Worm (Caenorhabditis elegans): Measurements from ENCODE around the gene bath-26.

The bath-26 gene

DNA sequence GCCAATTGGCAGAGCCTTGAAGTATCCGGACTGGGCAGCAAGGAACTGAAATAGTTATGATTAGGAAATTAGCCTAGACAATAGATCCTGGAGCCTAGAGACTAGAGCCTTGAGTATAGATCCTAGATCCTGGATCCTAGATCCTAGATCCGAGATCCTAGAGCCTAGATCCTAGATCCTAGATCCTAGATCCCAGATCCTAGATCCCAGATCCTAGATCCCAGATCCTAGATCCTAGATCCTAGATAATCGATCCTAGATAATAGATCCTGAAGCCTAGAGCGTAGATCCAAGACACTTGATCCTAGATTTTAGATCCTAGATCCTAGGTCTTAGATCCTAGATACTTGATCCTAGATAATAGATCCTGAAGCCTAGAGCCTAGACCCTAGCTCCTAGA, 4.4 kb upstream of the bath-26 start:
- TF ChIP-seq ztf-23 (GFP tag; IDR thresholded peaks at IDR 0.05) (no peak), klf-2 (GFP tag; conservative IDR thresholded peaks at IDR 0.05) (no peak), T22C8.4 (GFP tag; IDR thresholded peaks at IDR 0.05) (no peak), cog-1 (tag; optimal IDR thresholded peaks at IDR 0.05) (no peak), flt-1 (GFP tag; IDR thresholded peaks at IDR 0.05) (no peak), tab-1 (GFP tag; IDR thresholded peaks at IDR 0.05) (no peak), ztf-29 (GFP tag; IDR thresholded peaks at IDR 0.05) (no peak), med-1 (GFP tag; optimal IDR thresholded peaks at IDR 0.05; ENCODE audit: insufficient read depth) (no peak), ref-1 (GFP tag; conservative IDR thresholded peaks at IDR 0.05) (no peak)

DNA sequence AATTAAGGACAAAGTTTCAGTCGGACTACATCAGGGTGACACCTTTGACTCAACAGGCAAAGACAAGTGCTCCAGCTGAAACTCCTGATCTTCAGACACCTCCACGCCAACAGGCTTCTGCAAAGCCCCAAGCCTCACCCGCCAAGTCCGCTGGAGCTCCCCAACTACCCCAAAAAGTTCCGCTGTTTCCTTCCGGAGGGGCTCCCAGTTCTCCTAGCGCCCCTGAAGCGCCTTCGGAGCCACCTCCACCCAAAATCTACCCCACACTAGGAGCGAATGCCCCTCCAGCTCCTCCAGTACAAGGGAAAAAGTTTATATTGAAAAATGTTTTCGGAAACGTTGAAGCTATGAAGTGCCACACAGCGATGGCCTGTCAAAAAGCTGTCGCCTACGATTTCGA, 2.5 kb upstream of the bath-26 start:
- no peak for TF ChIP-seq med-1 (GFP tag; optimal IDR thresholded peaks at IDR 0.05; ENCODE audit: insufficient read depth)
- no peak for TF ChIP-seq flt-1 (GFP tag; IDR thresholded peaks at IDR 0.05)
- no peak for TF ChIP-seq cog-1 (tag; optimal IDR thresholded peaks at IDR 0.05)
- no peak for TF ChIP-seq klf-2 (GFP tag; conservative IDR thresholded peaks at IDR 0.05)

DNA sequence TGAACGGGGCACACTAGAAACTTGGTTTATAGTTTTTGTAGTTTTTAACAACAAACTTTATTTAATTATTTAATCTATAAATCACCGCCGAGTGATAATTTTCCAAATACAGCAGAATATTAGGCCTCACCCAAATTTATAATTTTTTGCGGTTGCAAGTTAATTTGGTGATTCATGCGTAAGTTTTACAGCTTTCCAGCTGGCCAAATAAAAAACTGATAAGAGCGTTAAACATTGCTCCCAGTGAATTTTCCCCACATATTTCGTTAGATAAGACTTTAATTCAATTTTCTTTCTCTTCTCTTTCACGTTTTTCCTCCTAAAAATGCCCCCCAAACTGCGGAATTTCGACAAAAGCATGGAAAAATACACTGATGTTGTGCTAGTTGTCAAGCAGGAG, 946 bp upstream of the bath-26 start, which contains the start of gene bath-47:
Gene bath-47, plus strand, starts transcription at position 305 of the 400 bp plus-strand sequence.
- no peak for TF ChIP-seq ztf-23 (GFP tag; IDR thresholded peaks at IDR 0.05)
- no peak for TF ChIP-seq T22C8.4 (GFP tag; IDR thresholded peaks at IDR 0.05)
- TF ChIP-seq tab-1 (GFP tag; IDR thresholded peaks at IDR 0.05): no peak
- no peak for TF ChIP-seq flt-1 (GFP tag; IDR thresholded peaks at IDR 0.05)
- no peak for TF ChIP-seq ref-1 (GFP tag; conservative IDR thresholded peaks at IDR 0.05)
- no peak for TF ChIP-seq klf-2 (GFP tag; conservative IDR thresholded peaks at IDR 0.05)
- no peak for TF ChIP-seq cog-1 (tag; optimal IDR thresholded peaks at IDR 0.05)
- no peak for TF ChIP-seq ztf-29 (GFP tag; IDR thresholded peaks at IDR 0.05)
- no peak for TF ChIP-seq med-1 (GFP tag; optimal IDR thresholded peaks at IDR 0.05; ENCODE audit: insufficient read depth)

DNA sequence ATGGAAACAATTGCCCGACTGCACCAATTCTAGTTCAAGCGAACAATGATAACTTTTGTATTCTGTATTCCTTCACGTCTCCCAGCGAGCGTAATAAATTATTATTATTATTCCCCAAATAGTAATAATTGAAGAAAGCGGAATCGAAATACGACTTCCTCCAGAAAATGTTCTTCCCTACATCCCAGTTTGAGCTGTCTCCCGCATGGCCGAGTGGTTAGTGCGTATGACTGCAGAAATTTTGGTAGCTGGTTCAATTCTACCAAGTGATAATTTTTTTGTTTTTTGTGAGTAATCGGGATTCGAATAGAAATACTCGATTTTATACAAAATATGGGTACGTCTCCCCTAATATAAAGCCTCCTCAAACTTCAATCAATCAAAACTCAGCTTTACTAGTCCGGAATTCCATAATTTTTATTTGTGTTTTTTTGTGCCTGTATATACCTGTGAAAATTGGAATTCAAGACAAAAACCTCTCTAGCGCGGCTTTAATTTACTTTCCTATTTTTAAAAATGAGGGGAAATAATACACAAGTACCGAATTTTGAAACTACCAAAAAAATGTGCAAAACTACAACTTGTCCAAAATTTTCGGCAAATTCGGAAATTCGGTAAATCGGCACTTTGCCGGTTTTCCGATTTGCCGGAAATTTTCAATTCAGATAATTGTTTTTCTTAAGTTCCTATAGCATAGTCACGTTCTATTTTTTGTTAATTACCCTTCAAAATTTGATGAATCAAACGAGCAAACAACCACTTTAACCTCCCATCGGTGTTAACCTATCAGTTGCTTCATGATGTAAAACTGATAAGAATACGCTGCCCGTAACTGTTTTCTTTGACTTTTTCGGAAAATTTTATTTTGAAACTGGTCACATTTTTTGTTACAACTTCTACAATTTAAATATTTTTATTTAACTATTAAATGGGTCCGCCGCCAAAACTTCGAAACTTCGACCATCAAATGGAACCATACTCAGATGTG, 3.2 kb downstream of the bath-26 start, which contains the start of gene bath-46:
Gene bath-46, plus strand, starts transcription at position 806 of the 988 bp plus-strand sequence.
- TF ChIP-seq klf-2 (GFP tag; conservative IDR thresholded peaks at IDR 0.05): no peak
- TF ChIP-seq ref-1 (GFP tag; conservative IDR thresholded peaks at IDR 0.05): no peak
- TF ChIP-seq med-1 (GFP tag; optimal IDR thresholded peaks at IDR 0.05; ENCODE audit: insufficient read depth): no peak
- no peak for TF ChIP-seq cog-1 (tag; optimal IDR thresholded peaks at IDR 0.05)
- TF ChIP-seq ztf-29 (GFP tag; IDR thresholded peaks at IDR 0.05): no peak
- no peak for TF ChIP-seq tab-1 (GFP tag; IDR thresholded peaks at IDR 0.05)
- no peak for TF ChIP-seq flt-1 (GFP tag; IDR thresholded peaks at IDR 0.05)

DNA sequence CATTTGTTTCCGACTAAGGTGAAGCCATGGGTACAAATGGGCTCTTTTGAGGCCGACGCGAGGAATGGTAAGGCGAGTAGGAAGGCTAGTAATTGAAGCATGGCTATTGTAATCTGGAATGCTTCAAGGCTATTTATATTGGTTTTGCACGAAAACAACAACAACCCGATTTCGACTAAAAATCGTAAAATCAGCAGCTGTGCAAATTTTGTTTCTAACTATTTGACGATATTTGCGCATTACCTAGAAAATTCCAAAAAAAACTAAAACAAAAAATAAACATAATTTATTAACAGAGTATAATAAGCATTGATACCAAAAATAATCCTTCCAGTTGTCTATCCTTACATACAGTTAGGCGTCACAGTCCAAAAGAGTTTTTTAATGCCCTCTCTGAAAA, 5.4 kb downstream of the bath-26 start, which contains the start of gene clec-20:
Gene clec-20, minus strand, starts transcription at position 101 of the 400 bp plus-strand sequence.
- no peak for TF ChIP-seq ztf-29 (GFP tag; IDR thresholded peaks at IDR 0.05)
- TF ChIP-seq flt-1 (GFP tag; IDR thresholded peaks at IDR 0.05): no peak
- TF ChIP-seq tab-1 (GFP tag; IDR thresholded peaks at IDR 0.05): no peak
- no peak for TF ChIP-seq med-1 (GFP tag; optimal IDR thresholded peaks at IDR 0.05; ENCODE audit: insufficient read depth)
- no peak for TF ChIP-seq T22C8.4 (GFP tag; IDR thresholded peaks at IDR 0.05)
- TF ChIP-seq cog-1 (tag; optimal IDR thresholded peaks at IDR 0.05): no peak
- no peak for TF ChIP-seq ref-1 (GFP tag; conservative IDR thresholded peaks at IDR 0.05)
- TF ChIP-seq klf-2 (GFP tag; conservative IDR thresholded peaks at IDR 0.05): no peak
- TF ChIP-seq ztf-23 (GFP tag; IDR thresholded peaks at IDR 0.05): no peak

DNA sequence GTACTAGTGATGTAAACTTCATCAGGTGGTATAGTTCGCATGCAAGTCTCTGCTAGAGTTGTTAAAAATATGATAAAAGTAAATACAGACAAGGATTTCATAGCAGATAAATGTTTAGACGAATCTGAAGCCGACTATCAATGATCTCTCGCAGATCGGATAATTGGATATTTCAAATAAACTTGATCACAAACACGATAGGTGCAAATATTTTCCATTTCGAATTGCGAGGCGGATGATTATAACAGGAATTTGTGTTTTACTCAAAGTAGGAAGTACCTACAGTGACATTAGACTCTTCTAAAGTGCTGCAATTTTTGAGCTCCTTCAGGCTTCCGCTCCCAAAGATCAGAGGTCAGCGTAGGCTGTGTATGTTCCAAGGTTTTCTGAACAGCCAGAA, 10.7 kb downstream of the bath-26 start, which contains the start of gene T07H3.7:
Gene T07H3.7, minus strand, starts transcription at position 101 of the 400 bp plus-strand sequence.
- TF ChIP-seq med-1 (GFP tag; optimal IDR thresholded peaks at IDR 0.05; ENCODE audit: insufficient read depth) (no peak), T22C8.4 (GFP tag; IDR thresholded peaks at IDR 0.05) (no peak), ztf-23 (GFP tag; IDR thresholded peaks at IDR 0.05) (no peak), klf-2 (GFP tag; conservative IDR thresholded peaks at IDR 0.05) (no peak), ztf-29 (GFP tag; IDR thresholded peaks at IDR 0.05) (no peak), cog-1 (tag; optimal IDR thresholded peaks at IDR 0.05) (no peak), tab-1 (GFP tag; IDR thresholded peaks at IDR 0.05) (no peak), ref-1 (GFP tag; conservative IDR thresholded peaks at IDR 0.05) (no peak), flt-1 (GFP tag; IDR thresholded peaks at IDR 0.05) (no peak)

DNA sequence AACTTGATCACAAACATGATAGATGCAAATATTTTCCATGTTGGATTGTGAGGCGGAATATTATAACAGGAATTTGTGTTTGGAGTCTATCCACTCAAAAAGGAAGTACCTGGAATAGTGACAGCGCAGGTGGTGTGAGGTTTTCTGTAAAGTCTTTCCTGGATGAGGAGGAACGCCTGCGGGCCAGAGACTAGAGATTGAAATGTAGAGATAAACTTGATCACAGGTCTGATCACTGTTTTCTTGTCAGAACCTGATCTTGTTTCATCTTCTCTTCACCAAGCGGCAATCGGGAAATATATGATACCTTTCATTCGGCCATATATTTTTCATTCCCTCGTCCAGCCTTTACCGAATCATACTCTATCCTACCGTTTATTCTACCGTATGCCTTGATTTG, 14.3 kb downstream of the bath-26 start, which contains the start of gene T07H3.8:
Gene T07H3.8, plus strand, starts transcription at position 301 of the 400 bp plus-strand sequence.
- TF ChIP-seq ztf-23 (GFP tag; IDR thresholded peaks at IDR 0.05) (no peak), flt-1 (GFP tag; IDR thresholded peaks at IDR 0.05) (no peak), ref-1 (GFP tag; conservative IDR thresholded peaks at IDR 0.05) (no peak), cog-1 (tag; optimal IDR thresholded peaks at IDR 0.05) (no peak), tab-1 (GFP tag; IDR thresholded peaks at IDR 0.05) (no peak), klf-2 (GFP tag; conservative IDR thresholded peaks at IDR 0.05) (no peak), ztf-29 (GFP tag; IDR thresholded peaks at IDR 0.05) (no peak), T22C8.4 (GFP tag; IDR thresholded peaks at IDR 0.05) (no peak), med-1 (GFP tag; optimal IDR thresholded peaks at IDR 0.05; ENCODE audit: insufficient read depth) (no peak)

DNA sequence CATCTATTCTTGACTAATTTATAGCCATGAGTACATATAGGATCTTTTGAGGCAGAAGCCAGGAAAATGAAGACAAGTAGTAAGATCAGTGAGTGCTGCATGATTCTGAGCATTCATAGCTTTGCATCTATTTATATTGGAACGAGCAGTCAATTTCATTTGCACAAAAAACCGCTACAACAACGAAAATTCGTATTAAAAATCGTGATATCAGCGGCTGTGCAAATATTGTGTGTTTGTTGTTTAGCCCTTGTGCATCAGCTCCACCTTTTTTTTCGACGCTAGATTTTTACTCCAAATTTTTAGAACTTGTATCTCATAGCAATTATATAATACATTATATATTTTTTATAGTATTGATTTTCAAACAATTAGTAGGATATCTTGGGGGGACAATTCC, 16.4 kb downstream of the bath-26 start, which contains the start of gene clec-21:
Gene clec-21, minus strand, starts transcription at position 101 of the 400 bp plus-strand sequence.
- TF ChIP-seq ref-1 (GFP tag; conservative IDR thresholded peaks at IDR 0.05) (no peak), flt-1 (GFP tag; IDR thresholded peaks at IDR 0.05) (no peak), tab-1 (GFP tag; IDR thresholded peaks at IDR 0.05) (no peak), ztf-23 (GFP tag; IDR thresholded peaks at IDR 0.05) (no peak), med-1 (GFP tag; optimal IDR thresholded peaks at IDR 0.05; ENCODE audit: insufficient read depth) (no peak), T22C8.4 (GFP tag; IDR thresholded peaks at IDR 0.05) (no peak), ztf-29 (GFP tag; IDR thresholded peaks at IDR 0.05) (no peak), klf-2 (GFP tag; conservative IDR thresholded peaks at IDR 0.05) (no peak), cog-1 (tag; optimal IDR thresholded peaks at IDR 0.05) (no peak)

DNA sequence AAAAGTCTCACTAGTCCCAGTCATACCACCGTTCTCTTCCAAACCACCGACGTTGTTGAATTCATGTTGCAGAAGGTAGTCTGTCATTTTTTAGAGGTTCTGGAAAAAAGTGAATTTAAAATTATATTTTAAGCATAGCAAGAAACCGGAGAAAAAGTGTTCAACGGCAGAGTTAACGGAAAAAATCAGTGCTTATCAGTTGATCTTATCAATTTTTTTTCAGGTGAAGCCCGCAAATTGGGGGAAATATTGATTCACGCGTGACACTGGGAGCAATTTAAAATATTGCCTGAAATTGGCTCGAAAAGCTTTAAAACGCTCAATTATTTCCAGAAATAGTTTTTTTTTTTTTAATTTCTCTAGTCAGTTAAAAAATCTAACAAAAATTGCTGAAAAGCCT, 20.7 kb downstream of the bath-26 start, which contains the start of gene math-38:
Gene math-38, minus strand, starts transcription at position 101 of the 400 bp plus-strand sequence.
- TF ChIP-seq ref-1 (GFP tag; conservative IDR thresholded peaks at IDR 0.05) (no peak), ztf-29 (GFP tag; IDR thresholded peaks at IDR 0.05) (no peak), cog-1 (tag; optimal IDR thresholded peaks at IDR 0.05) (no peak), med-1 (GFP tag; optimal IDR thresholded peaks at IDR 0.05; ENCODE audit: insufficient read depth) (no peak), flt-1 (GFP tag; IDR thresholded peaks at IDR 0.05) (no peak)
